Fruit fly (Drosophila melanogaster) whole organism, pupa: Measurements from ENCODE around the gene CG5902.

Experiments used
- CG10348 ChIP-seq: fragments of 200-800 bp; sonication (Bioruptor generic); IDR thresholded peaks from 2 replicates; pipeline ENCODE4 v1.3.6; 2022; ENCODE audit warnings: missing biosample characterization, missing genetic modification characterization
- CG12605 ChIP-seq: fragments of 200-800 bp; sonication (Bioruptor generic); IDR thresholded peaks from 2 replicates; pipeline ENCODE4 v1.3.6; 2022; ENCODE audit warnings: missing biosample characterization, missing genetic modification characterization
- CG13204 ChIP-seq: fragments of 200-800 bp; sonication (Bioruptor generic); optimal IDR thresholded peaks from 2 replicates; lab custom pipeline; 2018; ENCODE audit warnings: missing biosample characterization, mild to moderate bottlenecking, missing genetic modification characterization, moderate library complexity
- CG14655 ChIP-seq: fragments of 200-800 bp; sonication (Bioruptor generic); optimal IDR thresholded peaks from 3 replicates; lab custom pipeline; 2017; ENCODE audit warnings: mild to moderate bottlenecking, missing biosample characterization, missing genetic modification reagents, missing genetic modification characterization
- CG15710 ChIP-seq: fragments of 200-800 bp; sonication (Bioruptor generic); optimal IDR thresholded peaks from 2 replicates; lab custom pipeline; 2018; ENCODE audit warnings: missing biosample characterization, mild to moderate bottlenecking, missing genetic modification characterization, moderate library complexity
- CG4496 ChIP-seq: fragments of 200-800 bp; sonication (Bioruptor generic); IDR thresholded peaks from 3 replicates; pipeline ENCODE4 v1.3.6; 2022; ENCODE audit warnings: missing biosample characterization, missing genetic modification characterization
- CG8159 ChIP-seq: fragments of 200-800 bp; sonication (Bioruptor generic); optimal IDR thresholded peaks from 3 replicates; lab custom pipeline; 2018; ENCODE audit warnings: missing biosample characterization, mild to moderate bottlenecking, missing genetic modification characterization, moderate library complexity
- CG9948 ChIP-seq: fragments of 200-800 bp; sonication (Bioruptor generic); optimal IDR thresholded peaks from 2 replicates; lab custom pipeline; 2018; ENCODE audit warnings: missing biosample characterization, mild to moderate bottlenecking, missing genetic modification characterization, moderate library complexity
- D1 ChIP-seq: fragments of 200-800 bp; sonication (Bioruptor generic); optimal IDR thresholded peaks from 2 replicates; lab custom pipeline; 2018; ENCODE audit warnings: missing biosample characterization, mild to moderate bottlenecking, missing genetic modification characterization, moderate library complexity
- EcR ChIP-seq: fragments of 200-800 bp; sonication (Bioruptor generic); optimal IDR thresholded peaks from 3 replicates; lab custom pipeline; 2019; ENCODE audit warnings: missing biosample characterization, missing genetic modification characterization, mild to moderate bottlenecking, moderate library complexity, missing genetic modification reagents
- Ets98B ChIP-seq: fragments of 200-800 bp; sonication (Bioruptor generic); IDR thresholded peaks from 2 replicates; pipeline ENCODE4 v1.3.6; 2022; ENCODE audit warnings: missing biosample characterization, missing genetic modification characterization
- Pif1B ChIP-seq: fragments of 200-800 bp; sonication (Bioruptor generic); optimal IDR thresholded peaks from 3 replicates; lab custom pipeline; 2016; ENCODE audit warnings: missing biosample characterization, missing genetic modification characterization
- fd96Ca ChIP-seq: fragments of 200-800 bp; sonication (Bioruptor generic); IDR thresholded peaks from 3 replicates; pipeline ENCODE4 v1.3.6; 2022; ENCODE audit warnings: missing biosample characterization, missing genetic modification characterization
- rn ChIP-seq: fragments of 200-800 bp; sonication (Bioruptor generic); IDR thresholded peaks from 2 replicates; pipeline ENCODE4 v1.3.6; 2022; ENCODE audit warnings: missing biosample characterization, missing genetic modification characterization

DNA sequence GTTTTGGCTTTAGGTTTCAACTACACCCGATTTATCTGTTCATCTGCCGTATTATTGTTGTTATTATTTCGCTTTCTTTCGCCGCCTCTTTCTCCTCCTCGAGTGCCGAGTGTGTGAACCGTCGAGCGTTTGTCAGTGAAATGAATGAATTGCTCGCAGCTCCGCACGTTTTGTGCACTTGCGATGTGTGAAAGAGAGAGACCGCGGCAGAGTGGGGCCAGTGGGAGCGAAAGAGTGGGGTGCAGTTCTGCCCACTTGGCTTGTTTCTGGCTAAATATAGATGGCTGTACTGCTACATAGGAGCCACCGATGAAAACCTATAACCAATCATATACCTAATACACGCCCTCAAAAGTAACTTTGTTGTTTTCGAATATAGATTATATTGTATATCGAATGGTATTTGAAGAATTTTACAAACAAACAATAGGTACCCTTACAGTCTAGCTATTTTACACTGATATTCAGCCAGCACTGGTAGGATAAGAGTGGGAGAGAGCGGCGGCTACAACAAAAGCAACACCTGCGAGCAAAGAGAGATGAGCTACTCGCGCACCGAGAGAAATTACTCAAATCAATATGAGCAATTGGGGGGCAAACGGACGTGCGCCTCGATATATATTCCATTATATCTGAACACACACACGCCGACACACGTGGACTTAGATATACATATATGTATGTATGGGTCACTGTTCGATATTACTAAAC is 20.2 kb downstream of the CG5902 start:
- TF ChIP-seq fd96Ca (GFP tag; lab: Robert Waterston, UW) (peak; percentile 11; the same call in 1 of the 3 replicates), Ets98B (GFP tag; lab: Robert Waterston, UW) (0 out of 2 replicates have a peak, but pooled peaks have one; percentile 44), CG10348 (GFP tag; lab: Robert Waterston, UW) (no peak), CG4496 (GFP tag; lab: Robert Waterston, UW) (peak; percentile 52; the same call in 2 of the 3 replicates), rn (GFP tag; lab: Robert Waterston, UW) (no peak), EcR (GFP tag; lab: Kevin White, UChicago) (no peak), CG13204 (GFP tag; lab: Kevin White, UChicago) (no peak), CG9948 (tag; lab: Kevin White, UChicago) (no peak), CG15710 (tag; lab: Kevin White, UChicago) (no peak), D1 (no peak), CG8159 (tag; lab: Kevin White, UChicago) (peak; percentile 1), CG14655 (peak; percentile 34), CG12605 (0 out of 2 replicates have a peak, but pooled peaks have one; percentile 23), Pif1B (GFP tag; lab: Kevin White, UChicago) (peak; percentile 55)
